Worm (Caenorhabditis elegans) whole organism, young adult: ENCODE results near the gene lin-32.

Experiments
- B0019.2 ChIP-seq: fragments of 200-800 bp; sonication (Bioruptor generic); conservative IDR thresholded peaks from 2 replicates; pipeline ENCODE4 v1.3.6; 2022; ENCODE audit warnings: missing genetic modification reagents, missing genetic modification characterization, missing compliant biosample characterization
- K11D2.4 ChIP-seq: fragments of 200-800 bp; sonication (Bioruptor generic); IDR thresholded peaks from 2 replicates; pipeline ENCODE4 v1.3.6; 2022; ENCODE audit warnings: missing genetic modification reagents, missing genetic modification characterization, missing compliant biosample characterization
- aptf-2 ChIP-seq: fragments of 200-800 bp; sonication (Bioruptor generic); conservative IDR thresholded peaks from 2 replicates; pipeline ENCODE4 v1.3.6; 2022; ENCODE audit warnings: missing genetic modification reagents, missing genetic modification characterization, missing compliant biosample characterization
- madf-3 ChIP-seq: fragments of 200-800 bp; sonication (Bioruptor generic); IDR thresholded peaks from 2 replicates; pipeline ENCODE4 v1.3.6; 2022; ENCODE audit warnings: missing genetic modification reagents, missing genetic modification characterization, missing compliant biosample characterization
- nhr-27 ChIP-seq: fragments of 200-800 bp; sonication (Bioruptor generic); optimal IDR thresholded peaks from 2 replicates; lab custom pipeline; 2018; ENCODE audit warnings: mild to moderate bottlenecking, missing genetic modification characterization, moderate library complexity, missing compliant biosample characterization
- ztf-25 ChIP-seq: fragments of 200-800 bp; sonication (Bioruptor generic); IDR thresholded peaks from 2 replicates; pipeline ENCODE4 v1.3.6; 2022; ENCODE audit warnings: missing genetic modification reagents, missing genetic modification characterization, missing compliant biosample characterization

DNA sequence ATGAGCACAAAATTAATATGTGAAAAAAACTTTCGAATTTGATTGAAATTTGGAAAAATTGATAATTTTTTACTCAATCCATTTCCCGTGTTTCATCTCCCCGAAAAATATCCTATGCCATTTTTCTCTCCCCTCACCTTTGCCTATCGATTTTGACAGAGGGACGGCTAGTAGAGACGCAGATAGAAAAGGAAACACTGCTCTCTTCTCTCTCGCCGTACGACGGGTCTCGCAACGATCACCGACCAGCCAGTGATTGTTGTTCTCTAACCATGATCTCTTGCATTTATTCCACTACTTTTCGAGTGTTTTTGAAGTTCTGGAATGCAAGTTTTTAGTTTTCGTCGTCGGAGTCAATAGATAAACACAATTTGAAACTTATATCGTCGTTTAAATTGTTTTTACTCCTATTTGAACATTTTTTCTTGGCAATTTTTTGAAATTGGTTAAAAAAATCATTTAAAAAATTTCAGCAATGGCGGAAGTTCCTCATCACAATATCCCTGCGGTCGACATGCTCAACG lies 7.6 kb upstream of the lin-32 start, which contains the start of gene vha-15:
- TF ChIP-seq K11D2.4 (no peak), madf-3 (GFP tag; lab: Robert Waterston, UW) (no peak), aptf-2 (no peak), ztf-25 (no peak), nhr-27 (tag; lab: Kevin White, UChicago) (no peak), B0019.2 (GFP tag; lab: Robert Waterston, UW) (no peak)
